Worm (Caenorhabditis elegans): ENCODE results near the gene ZK795.2.

Gene ZK795.2

ce11 chrIV:12594574-12594973 is 35.8 kb upstream of the ZK795.2 start (continued):
- TF ChIP-seq ceh-9 (tag; optimal IDR thresholded peaks at IDR 0.05) (peak; percentile 59), ceh-22 (tag; optimal IDR thresholded peaks at IDR 0.05) (no peak), ceh-18 (tag; optimal IDR thresholded peaks at IDR 0.05) (peak; percentile 87), sox-4 (tag; optimal IDR thresholded peaks at IDR 0.05) (peak; percentile 82), ceh-24 (tag; optimal IDR thresholded peaks at IDR 0.05) (peak; percentile 49), lin-11 (tag; optimal IDR thresholded peaks at IDR 0.05) (peak; percentile 59), ceh-48 (tag; optimal IDR thresholded peaks at IDR 0.05) (peak; percentile 34), ceh-14 (tag; optimal IDR thresholded peaks at IDR 0.05) (peak; percentile 89), pha-2 (tag; optimal IDR thresholded peaks at IDR 0.05) (peak; percentile 47), hlh-6 (tag; optimal IDR thresholded peaks at IDR 0.05) (peak; percentile 64), syd-9 (tag; optimal IDR thresholded peaks at IDR 0.05) (peak; percentile 68), ets-4 (tag; optimal IDR thresholded peaks at IDR 0.05) (peak; percentile 44), sox-2 (GFP tag; IDR thresholded peaks at IDR 0.05) (no peak), ceh-34 (tag; optimal IDR thresholded peaks at IDR 0.05) (peak; percentile 40), T23F11.4 (GFP tag; optimal IDR thresholded peaks at IDR 0.05) (peak; percentile 74), Y22D7AL.16 (tag; optimal IDR thresholded peaks at IDR 0.05) (peak; percentile 66)

- TF ChIP-seq sdc-2 (tag; optimal IDR thresholded peaks at IDR 0.05) (no peak), ceh-14 (tag; optimal IDR thresholded peaks at IDR 0.05) (no peak), pha-4 (tag; optimal IDR thresholded peaks at IDR 0.05) (no peak)
Observed at ce11 chrIV:12590373-12590772, 31.6 kb upstream of the ZK795.2 start, which contains the start of gene cul-6. Gene cul-6 (minus strand): TSS chrIV:12590451.

- TF ChIP-seq hlh-6 (tag; optimal IDR thresholded peaks at IDR 0.05) (no peak), npax-4 (tag; optimal IDR thresholded peaks at IDR 0.05) (no peak), hlh-15 (tag; optimal IDR thresholded peaks at IDR 0.05) (no peak), ztf-16 (tag; optimal IDR thresholded peaks at IDR 0.05) (no peak), tbx-2 (tag; optimal IDR thresholded peaks at IDR 0.05) (no peak), C38D4.7 (GFP tag; optimal IDR thresholded peaks at IDR 0.05) (no peak), fkh-10 (GFP tag; optimal IDR thresholded peaks at IDR 0.05) (no peak), ahr-1 (tag; optimal IDR thresholded peaks at IDR 0.05) (no peak), pat-9 (tag; optimal IDR thresholded peaks at IDR 0.05) (no peak), unc-3 (GFP tag; conservative IDR thresholded peaks at IDR 0.05) (no peak), unc-3 (tag; optimal IDR thresholded peaks at IDR 0.05) (no peak), sox-4 (tag; optimal IDR thresholded peaks at IDR 0.05) (no peak)
Observed at ce11 chrIV:12585966-12586365, 27.2 kb upstream of the ZK795.2 start, which contains the start of gene K08E7.8. Gene K08E7.8 (minus strand): TSS chrIV:12586066.

- no peak for TF ChIP-seq nhr-232 (tag; optimal IDR thresholded peaks at IDR 0.05)
- peak; percentile 49 for TF ChIP-seq ceh-48 (tag; optimal IDR thresholded peaks at IDR 0.05)
- TF ChIP-seq nfya-1 (tag; optimal IDR thresholded peaks at IDR 0.05): peak; percentile 42
- peak; percentile 68 for TF ChIP-seq unc-42 (tag; optimal IDR thresholded peaks at IDR 0.05)
- peak; percentile 74 for TF ChIP-seq ceh-31 (tag; optimal IDR thresholded peaks at IDR 0.05)
- peak; percentile 27 for TF ChIP-seq sdc-2 (tag; optimal IDR thresholded peaks at IDR 0.05)
- no peak for TF ChIP-seq ceh-2 (tag; optimal IDR thresholded peaks at IDR 0.05)
- TF ChIP-seq rnt-1 (tag; optimal IDR thresholded peaks at IDR 0.05): no peak
- TF ChIP-seq tbx-2 (tag; optimal IDR thresholded peaks at IDR 0.05): peak; percentile 38
- TF ChIP-seq fkh-6 (tag; optimal IDR thresholded peaks at IDR 0.05): peak; percentile 4
- peak; percentile 48 for TF ChIP-seq ceh-19 (GFP tag; optimal IDR thresholded peaks at IDR 0.05)
Observed at ce11 chrIV:12584146-12584545, 25.4 kb upstream of the ZK795.2 start.

ce11 chrIV:12583181-12583580 is 24.4 kb upstream of the ZK795.2 start:
- TF ChIP-seq unc-42 (tag; optimal IDR thresholded peaks at IDR 0.05) (peak; percentile 60), ceh-31 (tag; optimal IDR thresholded peaks at IDR 0.05) (peak; percentile 21), nhr-232 (tag; optimal IDR thresholded peaks at IDR 0.05) (no peak)
